Worm (Caenorhabditis elegans) whole organism, L2 larva: ENCODE data around the gene ebp-1.
"Not testable (repeated sequence)": the region's sequence is repeated elsewhere in the genome, so short reads cannot be mapped to it uniquely, and the experiment has no call there.

Experiments
- F13H6.1 ChIP-seq: sonication (generic microtip); optimal IDR thresholded peaks from 2 replicates; lab custom pipeline; 2016; ENCODE audit warnings: missing genetic modification characterization, missing compliant biosample characterization
- ZK546.5 ChIP-seq: sonication (generic microtip); optimal IDR thresholded peaks from 2 replicates; lab custom pipeline; 2017; ENCODE audit warnings: missing biosample characterization, missing genetic modification characterization
- alr-1 ChIP-seq: fragments of 150-350 bp; optimal IDR thresholded peaks from 2 replicates; lab custom pipeline; 2014; ENCODE audit warnings: missing biosample characterization, missing genetic modification characterization
- aly-2 ChIP-seq: fragments of 150-350 bp; optimal IDR thresholded peaks from 2 replicates; lab custom pipeline; 2014; ENCODE audit warnings: missing biosample characterization, missing genetic modification characterization
- ama-1 ChIP-seq: fragments of 150-350 bp; optimal IDR thresholded peaks from 2 replicates; lab custom pipeline; 2018; ENCODE audit warnings: inconsistent platforms
- blmp-1 ChIP-seq: sonication (generic microtip); optimal IDR thresholded peaks from 2 replicates; lab custom pipeline; 2017; ENCODE audit warnings: missing genetic modification characterization, mild to moderate bottlenecking, missing compliant biosample characterization, antibody characterized with exemption, moderate library complexity; ENCODE audit not compliant: insufficient read depth
- ceh-16 ChIP-seq: fragments of 150-350 bp; optimal IDR thresholded peaks from 2 replicates; lab custom pipeline; 2014; ENCODE audit warnings: missing biosample characterization, missing genetic modification characterization
- crh-2 ChIP-seq: sonication (generic microtip); optimal IDR thresholded peaks from 2 replicates; lab custom pipeline; 2017; ENCODE audit warnings: missing biosample characterization, missing genetic modification characterization
- dmd-4 ChIP-seq: sonication (generic microtip); optimal IDR thresholded peaks from 2 replicates; lab custom pipeline; 2017; ENCODE audit warnings: missing biosample characterization, missing genetic modification characterization
- egl-27 ChIP-seq: sonication (generic microtip); optimal IDR thresholded peaks from 3 replicates; lab custom pipeline; 2017; ENCODE audit warnings: missing biosample characterization, missing genetic modification reagents, missing genetic modification characterization
- elt-1 ChIP-seq: fragments of 150-350 bp; optimal IDR thresholded peaks from 2 replicates; lab custom pipeline; 2014; ENCODE audit warnings: missing biosample characterization, missing genetic modification characterization
- elt-3 ChIP-seq: sonication (generic microtip); optimal IDR thresholded peaks from 2 replicates; lab custom pipeline; 2017; ENCODE audit warnings: missing biosample characterization, missing genetic modification characterization
- fos-1 ChIP-seq: fragments of 150-350 bp; optimal IDR thresholded peaks from 2 replicates; lab custom pipeline; 2014; ENCODE audit warnings: missing biosample characterization, missing genetic modification characterization
- gmeb-1 ChIP-seq: fragments of 150-350 bp; optimal IDR thresholded peaks from 2 replicates; lab custom pipeline; 2014; ENCODE audit warnings: missing biosample characterization, missing genetic modification characterization
- lin-11 ChIP-seq: fragments of 150-350 bp; sonication (generic microtip); optimal IDR thresholded peaks from 2 replicates; lab custom pipeline; 2014; ENCODE audit warnings: missing biosample characterization, missing genetic modification characterization, inconsistent platforms, mixed read lengths
- lin-39 ChIP-seq: fragments of 150-350 bp; optimal IDR thresholded peaks from 2 replicates; lab custom pipeline; 2014; ENCODE audit warnings: missing biosample characterization, missing genetic modification reagents, missing genetic modification characterization
- lsy-2 ChIP-seq, 2 experiments: fragments of 150-350 bp in 1 of 2; sonication (generic microtip) in 1 of 2; optimal IDR thresholded peaks; 2 replicates each; lab custom pipeline; 2014 to 2017; ENCODE audit warnings: missing biosample characterization in 2 of 2, missing genetic modification characterization in 2 of 2
- mab-5 ChIP-seq: fragments of 150-350 bp; optimal IDR thresholded peaks from 2 replicates; lab custom pipeline; 2014; ENCODE audit warnings: missing biosample characterization, missing genetic modification characterization
- mbf-1 ChIP-seq: sonication (generic microtip); optimal IDR thresholded peaks from 2 replicates; lab custom pipeline; 2017; ENCODE audit warnings: missing biosample characterization, missing genetic modification characterization
- mdl-1 ChIP-seq, 2 experiments: fragments of 150-350 bp in 1 of 2; sonication (generic microtip) in 1 of 2; optimal IDR thresholded peaks; 2 replicates each; lab custom pipeline; 2017; ENCODE audit warnings: missing biosample characterization in 2 of 2, missing genetic modification characterization in 2 of 2
- nhr-10 ChIP-seq: sonication (generic microtip); optimal IDR thresholded peaks from 2 replicates; lab custom pipeline; 2017; ENCODE audit warnings: missing biosample characterization, missing genetic modification characterization
- nhr-12 ChIP-seq: fragments of 150-350 bp; optimal IDR thresholded peaks from 2 replicates; lab custom pipeline; 2014; ENCODE audit warnings: missing biosample characterization, missing genetic modification characterization
- nhr-129 ChIP-seq: fragments of 150-350 bp; optimal IDR thresholded peaks from 2 replicates; lab custom pipeline; 2014; ENCODE audit warnings: missing biosample characterization, missing genetic modification characterization
- nhr-21 ChIP-seq: fragments of 150-350 bp; optimal IDR thresholded peaks from 2 replicates; lab custom pipeline; 2014; ENCODE audit warnings: missing biosample characterization, missing genetic modification characterization
- nhr-23 ChIP-seq: fragments of 150-350 bp; optimal IDR thresholded peaks from 2 replicates; lab custom pipeline; 2014; ENCODE audit warnings: missing biosample characterization, missing genetic modification reagents, missing genetic modification characterization
- nhr-237 ChIP-seq: fragments of 150-350 bp; optimal IDR thresholded peaks from 2 replicates; lab custom pipeline; 2014; ENCODE audit warnings: missing biosample characterization, missing genetic modification characterization
- nhr-25 ChIP-seq: fragments of 150-350 bp; sonication (generic microtip); optimal IDR thresholded peaks from 3 replicates; lab custom pipeline; 2014; ENCODE audit warnings: missing biosample characterization, missing genetic modification characterization
- nhr-77 ChIP-seq: fragments of 150-350 bp; optimal IDR thresholded peaks from 2 replicates; lab custom pipeline; 2014; ENCODE audit warnings: missing biosample characterization, missing genetic modification characterization
- sem-4 ChIP-seq: fragments of 150-350 bp; optimal IDR thresholded peaks from 2 replicates; lab custom pipeline; 2014; ENCODE audit warnings: missing biosample characterization, missing genetic modification reagents, missing genetic modification characterization
- skn-1 ChIP-seq: sonication (generic microtip); optimal IDR thresholded peaks from 2 replicates; lab custom pipeline; 2017; ENCODE audit warnings: missing biosample characterization, missing genetic modification characterization
- sma-3 ChIP-seq: sonication (generic microtip); optimal IDR thresholded peaks from 2 replicates; lab custom pipeline; 2016; ENCODE audit warnings: missing genetic modification reagents, missing genetic modification characterization, missing compliant biosample characterization
- sma-9 ChIP-seq, 2 experiments: fragments of 150-350 bp in 1 of 2; sonication (generic microtip) in 1 of 2; optimal IDR thresholded peaks; 2 replicates each; lab custom pipeline; 2014 to 2016; ENCODE audit warnings: missing genetic modification characterization in 2 of 2, mild to moderate bottlenecking in 1 of 2, missing biosample characterization in 1 of 2, missing compliant biosample characterization in 1 of 2, missing genetic modification reagents in 1 of 2, moderate library complexity in 1 of 2
- unc-55 ChIP-seq: fragments of 150-350 bp; sonication (generic microtip); optimal IDR thresholded peaks from 3 replicates; lab custom pipeline; 2014; ENCODE audit warnings: missing biosample characterization, missing genetic modification reagents, missing genetic modification characterization
- zag-1 ChIP-seq: fragments of 150-350 bp; optimal IDR thresholded peaks from 2 replicates; lab custom pipeline; 2014; ENCODE audit warnings: missing biosample characterization, missing genetic modification characterization
- ztf-1 ChIP-seq: fragments of 200-800 bp; sonication (Bioruptor generic); conservative IDR thresholded peaks from 2 replicates; pipeline ENCODE4 v1.3.6; 2022; ENCODE audit warnings: missing genetic modification characterization, missing compliant biosample characterization
- ztf-11 ChIP-seq: sonication (generic microtip); optimal IDR thresholded peaks from 2 replicates; lab custom pipeline; 2017; ENCODE audit warnings: missing biosample characterization, missing genetic modification characterization
- ztf-4 ChIP-seq: fragments of 150-350 bp; optimal IDR thresholded peaks from 2 replicates; lab custom pipeline; 2014; ENCODE audit warnings: missing biosample characterization, missing genetic modification characterization

Gene ebp-1

ce11 chrV:18043271-18043670 lies at the start of gene ebp-1:
Gene ebp-1, plus strand, starts transcription at chrV:18043571.
- no peak for TF ChIP-seq skn-1 (tag; lab: Kevin White, UChicago)
- TF ChIP-seq crh-2 (tag; lab: Kevin White, UChicago) = no peak
- TF ChIP-seq ama-1 (lab: Kevin White, UChicago) = no peak
- TF ChIP-seq nhr-129 (tag; lab: Kevin White, UChicago) = no peak
- TF ChIP-seq egl-27 (tag; lab: Kevin White, UChicago) = no peak
- TF ChIP-seq alr-1 (tag; lab: Kevin White, UChicago) = no peak
- no peak for TF ChIP-seq blmp-1 (tag; lab: Kevin White, UChicago)
- no peak for TF ChIP-seq ztf-4
- no peak for TF ChIP-seq mbf-1
- TF ChIP-seq fos-1 (tag; lab: Kevin White, UChicago) = no peak
- TF ChIP-seq sem-4 = no peak

- no peak for TF ChIP-seq nhr-12 (tag; lab: Kevin White, UChicago)
- no peak for TF ChIP-seq ztf-11
- TF ChIP-seq dmd-4 (tag; lab: Kevin White, UChicago) = no peak
- no peak for TF ChIP-seq nhr-77 (tag; lab: Kevin White, UChicago)
- TF ChIP-seq elt-1 (tag; lab: Kevin White, UChicago) = no peak
- no peak for TF ChIP-seq sma-9 (GFP tag; optimal IDR thresholded peaks at IDR 0.05; lab: Kevin White, UChicago)
- TF ChIP-seq sma-9 (tag; optimal IDR thresholded peaks at IDR 0.05; lab: Kevin White, UChicago) = no peak
- TF ChIP-seq ztf-1 (GFP tag; lab: Robert Waterston, UW) = no peak
- no peak for TF ChIP-seq lin-39 (tag; lab: Kevin White, UChicago)
- no peak for TF ChIP-seq ceh-16 (tag; lab: Kevin White, UChicago)
- no peak for TF ChIP-seq sem-4
- no peak for TF ChIP-seq skn-1 (tag; lab: Kevin White, UChicago)
- TF ChIP-seq elt-3 (tag; lab: Kevin White, UChicago) = no peak
- no peak for TF ChIP-seq unc-55 (GFP tag; lab: Kevin White, UChicago)
- no peak for TF ChIP-seq ama-1 (lab: Kevin White, UChicago)
- no peak for TF ChIP-seq alr-1 (tag; lab: Kevin White, UChicago)
- TF ChIP-seq, all 48 proteins: peak for 0
These were observed 42.1 kb upstream of the ebp-1 start, which contains the start of gene lon-8 for ce11 chrV:18001268-18001667. Gene lon-8, minus strand, starts transcription at chrV:18001368.

ce11 chrV:18003876-18004275 lies 39.5 kb upstream of the ebp-1 start:
- no peak for TF ChIP-seq aly-2 (tag; lab: Kevin White, UChicago)
- peak; percentile 47 for TF ChIP-seq nhr-25 (tag; lab: Kevin White, UChicago)
- no peak for TF ChIP-seq blmp-1 (tag; lab: Kevin White, UChicago)
- no peak for TF ChIP-seq crh-2 (tag; lab: Kevin White, UChicago)
- TF ChIP-seq lin-11 (tag; lab: Kevin White, UChicago) = no peak
- no peak for TF ChIP-seq lin-39 (tag; lab: Kevin White, UChicago)
- peak; percentile 58 for TF ChIP-seq nhr-21 (tag; lab: Kevin White, UChicago)
- TF ChIP-seq ceh-16 (tag; lab: Kevin White, UChicago) = no peak
- no peak for TF ChIP-seq sma-3 (GFP tag; lab: Kevin White, UChicago)
- TF ChIP-seq, all 48 proteins: peak for 2

- not testable (repeated sequence) for TF ChIP-seq zag-1; egl-27 (tag; lab: Kevin White, UChicago); ceh-16 (tag; lab: Kevin White, UChicago)
These were observed 36.4 kb upstream of the ebp-1 start, which contains the start of gene Y59A8B.19 for ce11 chrV:18006930-18007329. Gene Y59A8B.19, plus strand, starts transcription at chrV:18007230.

- TF ChIP-seq nhr-237 (tag; lab: Kevin White, UChicago) = no peak
- no peak for TF ChIP-seq nhr-12 (tag; lab: Kevin White, UChicago)
- no peak for TF ChIP-seq ztf-11
- TF ChIP-seq ama-1 (lab: Kevin White, UChicago) = no peak
- TF ChIP-seq ZK546.5 (tag; lab: Kevin White, UChicago) = no peak
- TF ChIP-seq mdl-1 (tag; optimal IDR thresholded peaks at IDR 0.05; lab: Kevin White, UChicago) = no peak
- no peak for TF ChIP-seq nhr-23
- TF ChIP-seq sma-9 (GFP tag; optimal IDR thresholded peaks at IDR 0.05; lab: Kevin White, UChicago) = no peak
- TF ChIP-seq sma-9 (tag; optimal IDR thresholded peaks at IDR 0.05; lab: Kevin White, UChicago) = no peak
- no peak for TF ChIP-seq nhr-21 (tag; lab: Kevin White, UChicago)
- no peak for TF ChIP-seq mab-5
- TF ChIP-seq nhr-129 (tag; lab: Kevin White, UChicago) = no peak
- TF ChIP-seq lsy-2 (tag; optimal IDR thresholded peaks at IDR 0.05; lab: Kevin White, UChicago) = no peak
- no peak for TF ChIP-seq fos-1 (tag; lab: Kevin White, UChicago)
- no peak for TF ChIP-seq nhr-10
- no peak for TF ChIP-seq gmeb-1 (tag; lab: Kevin White, UChicago)
- TF ChIP-seq ztf-1 (GFP tag; lab: Robert Waterston, UW) = no peak
- no peak for TF ChIP-seq F13H6.1 (tag; lab: Kevin White, UChicago)
- TF ChIP-seq, all 48 proteins: peak for 0
These were observed 34.7 kb upstream of the ebp-1 start for ce11 chrV:18008680-18009079.
